Worm (Caenorhabditis elegans) whole organism, late embryonic: Measurements from ENCODE around the gene F13E6.2.

Experiments used
- ahr-1 ChIP-seq: sonication (generic microtip); optimal IDR thresholded peaks from 2 replicates; lab custom pipeline; 2016; ENCODE audit warnings: missing genetic modification characterization, missing compliant biosample characterization
- ceh-6 ChIP-seq: fragments of 200-800 bp; sonication (Bioruptor generic); optimal IDR thresholded peaks from 2 replicates; lab custom pipeline; 2018; ENCODE audit warnings: mild to moderate bottlenecking, missing genetic modification characterization, missing compliant biosample characterization
- elt-4 ChIP-seq: sonication (generic microtip); optimal IDR thresholded peaks from 2 replicates; lab custom pipeline; 2016; ENCODE audit warnings: missing genetic modification characterization, missing compliant biosample characterization
- nhr-232 ChIP-seq: sonication (generic microtip); optimal IDR thresholded peaks from 2 replicates; lab custom pipeline; 2016; ENCODE audit warnings: missing genetic modification characterization, missing compliant biosample characterization
- tbx-2 ChIP-seq: sonication (generic microtip); optimal IDR thresholded peaks from 2 replicates; lab custom pipeline; 2016; ENCODE audit warnings: missing genetic modification characterization, missing compliant biosample characterization

DNA sequence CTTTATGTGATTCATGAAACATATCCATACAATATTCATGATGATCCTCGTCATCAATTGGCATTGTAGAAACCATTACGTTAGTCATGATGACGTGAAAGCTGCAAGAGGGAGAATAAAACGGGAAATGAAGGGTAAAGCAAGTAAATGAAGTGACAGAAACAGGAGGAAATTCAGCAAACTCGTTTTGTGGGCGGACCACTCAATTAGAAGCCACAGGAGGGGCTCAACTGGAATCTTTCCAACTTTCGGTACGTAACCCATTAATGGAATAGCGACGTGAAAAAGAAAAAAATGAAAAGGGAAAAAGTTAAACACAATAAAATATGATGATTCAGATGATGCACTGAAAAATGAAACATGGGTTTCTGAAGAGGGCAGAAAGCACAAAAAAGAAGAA, 42.9 kb upstream of the F13E6.2 start, which contains the start of gene T01C1.4:
- TF ChIP-seq elt-4 (tag; lab: Kevin White, UChicago) = no peak
- TF ChIP-seq nhr-232 (tag; lab: Kevin White, UChicago) = no peak
- TF ChIP-seq ceh-6 (GFP tag; lab: Kevin White, UChicago) = no peak
- TF ChIP-seq tbx-2 (tag; lab: Kevin White, UChicago) = no peak
- no peak for TF ChIP-seq ahr-1 (tag; lab: Kevin White, UChicago)
